Fruit fly (Drosophila melanogaster) whole organism, wandering third instar larva: ENCODE data around the gene CG9951.

Source experiments
- Abd-B ChIP-seq: fragments of >200 bp; optimal IDR thresholded peaks from 2 replicates; lab custom pipeline; 2017; ENCODE audit warnings: missing biosample characterization, missing genetic modification characterization
- CG9705 ChIP-seq: fragments of 200-800 bp; sonication (Bioruptor generic); optimal IDR thresholded peaks from 2 replicates; lab custom pipeline; 2018; ENCODE audit warnings: missing biosample characterization, mild to moderate bottlenecking, missing genetic modification characterization
- GATAd ChIP-seq: sonication (Bioruptor generic); optimal IDR thresholded peaks from 2 replicates; lab custom pipeline; 2016; ENCODE audit warnings: missing biosample characterization, missing genetic modification characterization
- Jra ChIP-seq: sonication (Bioruptor generic); optimal IDR thresholded peaks from 2 replicates; lab custom pipeline; 2016; ENCODE audit warnings: missing biosample characterization, missing genetic modification characterization
- OdsH ChIP-seq: fragments of 200-800 bp; sonication (Bioruptor generic); optimal IDR thresholded peaks from 2 replicates; lab custom pipeline; 2016; ENCODE audit warnings: missing biosample characterization, mild to moderate bottlenecking, missing genetic modification characterization
- Sp1 ChIP-seq: fragments of 200-800 bp; sonication (Bioruptor generic); optimal IDR thresholded peaks from 3 replicates; lab custom pipeline; 2019; ENCODE audit warnings: missing biosample characterization, mild to moderate bottlenecking, missing genetic modification characterization, moderate library complexity
- br ChIP-seq: fragments of 200-800 bp; sonication (Bioruptor generic); optimal IDR thresholded peaks from 2 replicates; lab custom pipeline; 2016; ENCODE audit warnings: missing biosample characterization, missing genetic modification characterization
- psq ChIP-seq: fragments of 200-800 bp; sonication (Bioruptor generic); optimal IDR thresholded peaks from 3 replicates; lab custom pipeline; 2017; ENCODE audit warnings: missing biosample characterization, mild to moderate bottlenecking, missing genetic modification characterization, moderate library complexity
- tai ChIP-seq: sonication (Bioruptor generic); optimal IDR thresholded peaks from 2 replicates; lab custom pipeline; 2016; ENCODE audit warnings: missing biosample characterization, missing genetic modification characterization
- woc ChIP-seq: sonication (Bioruptor generic); optimal IDR thresholded peaks from 2 replicates; lab custom pipeline; 2016; ENCODE audit warnings: missing biosample characterization, mild to moderate bottlenecking, missing genetic modification characterization

DNA sequence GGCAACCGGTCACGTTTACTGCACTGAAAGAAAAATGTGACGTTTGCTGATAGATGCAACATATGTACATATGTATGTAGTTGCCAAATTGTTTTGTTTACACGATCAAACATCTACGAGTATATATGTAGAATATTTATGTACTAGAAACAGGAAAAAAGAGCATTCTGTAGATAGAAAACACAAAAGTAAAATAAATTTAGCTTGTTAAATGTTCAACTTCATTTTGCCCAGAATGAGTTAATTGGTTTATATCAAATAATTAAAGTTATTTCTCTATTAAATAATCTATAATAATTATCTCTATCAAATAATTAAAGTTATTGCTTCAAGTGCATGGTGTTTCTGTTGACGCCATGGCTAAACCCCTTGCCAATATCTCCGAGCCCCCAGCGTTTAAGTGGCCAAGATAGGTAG lies 10.2 kb downstream of the CG9951 start:
- TF ChIP-seq Sp1 (no peak), CG9705 (GFP tag; lab: Kevin White, UChicago) (no peak), GATAd (GFP tag; lab: Kevin White, UChicago) (no peak), woc (GFP tag; lab: Kevin White, UChicago) (no peak), Jra (GFP tag; lab: Kevin White, UChicago) (no peak), OdsH (GFP tag; lab: Kevin White, UChicago) (no peak), Abd-B (GFP tag; lab: Kevin White, UChicago) (no peak), psq (no peak), br (no peak), tai (GFP tag; lab: Kevin White, UChicago) (no peak)
